Fruit fly (Drosophila melanogaster) whole organism, embryonic: ENCODE data around the gene CG4593.

Experiments
- B-H2 ChIP-seq: fragments of 200-800 bp; sonication (Bioruptor generic); optimal IDR thresholded peaks from 2 replicates; lab custom pipeline; 2018; ENCODE audit warnings: missing biosample characterization, mild to moderate bottlenecking, missing genetic modification characterization
- Bteb2 ChIP-seq: fragments of 200-800 bp; sonication (Bioruptor generic); optimal IDR thresholded peaks from 2 replicates; lab custom pipeline; 2016; ENCODE audit warnings: missing biosample characterization, missing genetic modification characterization
- CG11456 ChIP-seq: fragments of 200-800 bp; sonication (Bioruptor generic); IDR thresholded peaks from 3 replicates; pipeline ENCODE4 v1.3.6; 2022; ENCODE audit warnings: missing biosample characterization, missing genetic modification characterization
- CG12071 ChIP-seq: fragments of 200-800 bp; sonication (Bioruptor generic); optimal IDR thresholded peaks from 3 replicates; lab custom pipeline; 2018; ENCODE audit warnings: missing biosample characterization, mild to moderate bottlenecking, missing genetic modification characterization
- CG14050 ChIP-seq: fragments of 200-800 bp; sonication (Bioruptor generic); IDR thresholded peaks from 3 replicates; pipeline ENCODE4 v1.3.6; 2022; ENCODE audit warnings: missing biosample characterization, missing genetic modification characterization
- CG15011 ChIP-seq: fragments of 200-800 bp; sonication (Bioruptor generic); optimal IDR thresholded peaks from 3 replicates; lab custom pipeline; 2018; ENCODE audit warnings: missing biosample characterization, mild to moderate bottlenecking, missing genetic modification characterization
- CG16815 ChIP-seq: fragments of 200-800 bp; sonication (Bioruptor generic); optimal IDR thresholded peaks from 3 replicates; lab custom pipeline; 2017; ENCODE audit warnings: missing biosample characterization, mild to moderate bottlenecking, missing genetic modification characterization
- CG17612 ChIP-seq: fragments of 200-800 bp; sonication (Bioruptor generic); IDR thresholded peaks from 2 replicates; pipeline ENCODE4 v1.3.6; 2022; ENCODE audit warnings: missing biosample characterization, missing genetic modification characterization
- CG18619 ChIP-seq: fragments of 200-800 bp; sonication (Bioruptor generic); optimal IDR thresholded peaks from 3 replicates; lab custom pipeline; 2017; ENCODE audit warnings: missing biosample characterization, mild to moderate bottlenecking, missing genetic modification characterization
- CG2202 ChIP-seq: fragments of 200-800 bp; sonication (Bioruptor generic); optimal IDR thresholded peaks from 2 replicates; lab custom pipeline; 2018; ENCODE audit warnings: missing biosample characterization, mild to moderate bottlenecking, missing genetic modification characterization
- CG2875 ChIP-seq: fragments of 200-800 bp; sonication (Bioruptor generic); optimal IDR thresholded peaks from 2 replicates; lab custom pipeline; 2017; ENCODE audit warnings: missing biosample characterization, mild to moderate bottlenecking, missing genetic modification characterization, missing genetic modification reagents
- CG30020 ChIP-seq: fragments of 200-800 bp; optimal IDR thresholded peaks from 2 replicates; lab custom pipeline; 2019; ENCODE audit warnings: missing biosample characterization, mild to moderate bottlenecking, missing genetic modification characterization, moderate library complexity
- CG31365 ChIP-seq: fragments of 200-800 bp; sonication (Bioruptor generic); optimal IDR thresholded peaks from 2 replicates; lab custom pipeline; 2018; ENCODE audit warnings: missing biosample characterization, mild to moderate bottlenecking, missing genetic modification characterization
- CG31441 ChIP-seq: fragments of 200-800 bp; sonication (Bioruptor generic); IDR thresholded peaks from 2 replicates; pipeline ENCODE4 v1.3.6; 2022; ENCODE audit warnings: missing biosample characterization, missing genetic modification characterization
- CG32532 ChIP-seq: fragments of 200-800 bp; sonication (Bioruptor generic); IDR thresholded peaks from 2 replicates; pipeline ENCODE4 v1.3.6; 2022; ENCODE audit warnings: missing biosample characterization, missing genetic modification characterization
- CG3281 ChIP-seq: fragments of 200-800 bp; sonication (Bioruptor generic); optimal IDR thresholded peaks from 3 replicates; lab custom pipeline; 2017; ENCODE audit warnings: missing biosample characterization, mild to moderate bottlenecking, missing genetic modification characterization
- CG4730 ChIP-seq: fragments of 200-800 bp; sonication (Bioruptor generic); IDR thresholded peaks from 2 replicates; pipeline ENCODE4 v1.3.6; 2022; ENCODE audit warnings: missing biosample characterization, missing genetic modification characterization
- CG6175 ChIP-seq: fragments of 200-800 bp; sonication (Bioruptor generic); IDR thresholded peaks from 3 replicates; pipeline ENCODE4 v1.3.6; 2022; ENCODE audit warnings: missing biosample characterization, missing genetic modification characterization
- CG6689 ChIP-seq: fragments of 200-800 bp; sonication (Bioruptor generic); IDR thresholded peaks from 2 replicates; pipeline ENCODE4 v1.3.6; 2022; ENCODE audit warnings: missing biosample characterization, missing genetic modification characterization
- CG7357 ChIP-seq: fragments of 200-800 bp; sonication (Bioruptor generic); IDR thresholded peaks from 3 replicates; pipeline ENCODE4 v1.3.6; 2022; ENCODE audit warnings: missing biosample characterization, missing genetic modification characterization
- CG7786 ChIP-seq: fragments of 200-800 bp; sonication (Bioruptor generic); optimal IDR thresholded peaks from 2 replicates; lab custom pipeline; 2016; ENCODE audit warnings: missing biosample characterization, missing genetic modification characterization
- CG9932 ChIP-seq: fragments of 200-800 bp; sonication (Bioruptor generic); IDR thresholded peaks from 2 replicates; pipeline ENCODE4 v1.3.6; 2022; ENCODE audit warnings: missing biosample characterization, missing genetic modification characterization
- CoRest ChIP-seq: fragments of 200-800 bp; sonication (Bioruptor generic); optimal IDR thresholded peaks from 3 replicates; lab custom pipeline; 2018; ENCODE audit warnings: missing biosample characterization, mild to moderate bottlenecking, missing genetic modification characterization, moderate library complexity
- E2f2 ChIP-seq: fragments of 200-800 bp; sonication (Bioruptor generic); IDR thresholded peaks from 2 replicates; pipeline ENCODE4 v1.3.6; 2022; ENCODE audit warnings: missing biosample characterization, missing genetic modification characterization
- Fer1 ChIP-seq: fragments of 200-800 bp; sonication (Bioruptor generic); optimal IDR thresholded peaks from 2 replicates; lab custom pipeline; 2017; ENCODE audit warnings: missing biosample characterization, mild to moderate bottlenecking, missing genetic modification characterization
- H15 ChIP-seq: fragments of 200-800 bp; sonication (Bioruptor generic); IDR thresholded peaks from 3 replicates; pipeline ENCODE4 v1.3.6; 2022; ENCODE audit warnings: missing biosample characterization, missing genetic modification characterization
- Hr39 ChIP-seq: fragments of >200 bp; optimal IDR thresholded peaks from 2 replicates; lab custom pipeline; 2017
- Nf-YC ChIP-seq: fragments of 200-800 bp; optimal IDR thresholded peaks from 3 replicates; lab custom pipeline; 2019; ENCODE audit warnings: missing biosample characterization, mild to moderate bottlenecking, missing genetic modification characterization, moderate library complexity
- Oaz ChIP-seq: fragments of 200-800 bp; sonication (Bioruptor generic); IDR thresholded peaks from 2 replicates; pipeline ENCODE4 v1.3.6; 2022; ENCODE audit warnings: missing biosample characterization, missing genetic modification characterization
- Poxn ChIP-seq: fragments of 200-800 bp; sonication (Bioruptor generic); IDR thresholded peaks from 2 replicates; pipeline ENCODE4 v1.3.6; 2022; ENCODE audit warnings: missing biosample characterization, missing genetic modification characterization
- Sin3A ChIP-seq: fragments of >200 bp; optimal IDR thresholded peaks from 2 replicates; lab custom pipeline; 2018
- Sox102F ChIP-seq: fragments of 200-800 bp; sonication (Bioruptor generic); optimal IDR thresholded peaks from 2 replicates; lab custom pipeline; 2018; ENCODE audit warnings: missing biosample characterization, mild to moderate bottlenecking, missing genetic modification characterization, moderate library complexity
- Xrp1 ChIP-seq: fragments of 200-800 bp; sonication (Bioruptor generic); IDR thresholded peaks from 2 replicates; pipeline ENCODE4 v1.3.6; 2022; ENCODE audit warnings: missing biosample characterization, missing genetic modification characterization
- amos ChIP-seq: fragments of 200-800 bp; sonication (Bioruptor generic); IDR thresholded peaks from 2 replicates; pipeline ENCODE4 v1.3.6; 2022; ENCODE audit warnings: missing biosample characterization, missing genetic modification characterization; ENCODE audit not compliant: partially characterized antibody
- ash1 ChIP-seq: fragments of 200-800 bp; sonication (Bioruptor generic); optimal IDR thresholded peaks from 2 replicates; lab custom pipeline; 2018; ENCODE audit warnings: missing biosample characterization, mild to moderate bottlenecking, missing genetic modification characterization
- bcd ChIP-seq: fragments of 200-800 bp; sonication (Bioruptor generic); optimal IDR thresholded peaks from 2 replicates; lab custom pipeline; 2017; ENCODE audit warnings: missing biosample characterization, mild to moderate bottlenecking, missing genetic modification characterization
- cas ChIP-seq: fragments of 200-800 bp; sonication (Bioruptor generic); IDR thresholded peaks from 2 replicates; pipeline ENCODE4 v1.3.6; 2022; ENCODE audit warnings: missing biosample characterization, missing genetic modification characterization
- dmrt11E ChIP-seq: fragments of 200-800 bp; sonication (Bioruptor generic); optimal IDR thresholded peaks from 3 replicates; lab custom pipeline; 2018; ENCODE audit warnings: missing biosample characterization, mild to moderate bottlenecking, missing genetic modification characterization, moderate library complexity
- eyg ChIP-seq: fragments of 200-800 bp; sonication (Bioruptor generic); optimal IDR thresholded peaks from 3 replicates; lab custom pipeline; 2016; ENCODE audit warnings: missing biosample characterization, missing genetic modification characterization
- mld ChIP-seq: fragments of 200-800 bp; sonication (Bioruptor generic); IDR thresholded peaks from 3 replicates; pipeline ENCODE4 v1.3.6; 2022; ENCODE audit warnings: missing biosample characterization, missing genetic modification characterization; ENCODE audit not compliant: partially characterized antibody
- pros ChIP-seq: fragments of 200-800 bp; sonication (Bioruptor generic); optimal IDR thresholded peaks from 3 replicates; lab custom pipeline; 2019; ENCODE audit warnings: missing biosample characterization, mild to moderate bottlenecking, missing genetic modification characterization, moderate library complexity
- ranshi ChIP-seq: fragments of 200-800 bp; sonication (Bioruptor generic); IDR thresholded peaks from 2 replicates; pipeline ENCODE4 v1.3.6; 2022; ENCODE audit warnings: missing biosample characterization, missing genetic modification characterization
- run ChIP-seq: fragments of 200-800 bp; sonication (Bioruptor generic); optimal IDR thresholded peaks from 3 replicates; lab custom pipeline; 2018; ENCODE audit warnings: missing biosample characterization, mild to moderate bottlenecking, missing genetic modification characterization
- salm ChIP-seq: fragments of 200-800 bp; sonication (Bioruptor generic); optimal IDR thresholded peaks from 2 replicates; lab custom pipeline; 2018; ENCODE audit warnings: missing biosample characterization, mild to moderate bottlenecking, missing genetic modification characterization
- sima ChIP-seq: fragments of 200-800 bp; sonication (Bioruptor generic); optimal IDR thresholded peaks from 2 replicates; lab custom pipeline; 2016; ENCODE audit warnings: missing biosample characterization, missing genetic modification characterization
- slbo ChIP-seq: fragments of 200-800 bp; sonication (Bioruptor generic); IDR thresholded peaks from 2 replicates; pipeline ENCODE4 v1.3.6; 2022; ENCODE audit warnings: missing biosample characterization, missing genetic modification characterization
- slp2 ChIP-seq: fragments of 200-800 bp; sonication (Bioruptor generic); optimal IDR thresholded peaks from 2 replicates; lab custom pipeline; 2016; ENCODE audit warnings: missing biosample characterization, missing genetic modification characterization
- sna ChIP-seq: fragments of 200-800 bp; sonication (Bioruptor generic); IDR thresholded peaks from 2 replicates; pipeline ENCODE4 v1.3.6; 2022; ENCODE audit warnings: missing biosample characterization, missing genetic modification characterization; ENCODE audit not compliant: partially characterized antibody
- tgo ChIP-seq: fragments of 200-800 bp; sonication (Bioruptor generic); IDR thresholded peaks from 3 replicates; pipeline ENCODE4 v1.3.6; 2022; ENCODE audit warnings: missing biosample characterization, missing genetic modification characterization
- tup ChIP-seq: fragments of 200-800 bp; sonication (Bioruptor generic); optimal IDR thresholded peaks from 2 replicates; lab custom pipeline; 2016; ENCODE audit warnings: missing biosample characterization, mild to moderate bottlenecking, missing genetic modification characterization, moderate library complexity
- tx ChIP-seq: fragments of 200-800 bp; sonication (Bioruptor generic); optimal IDR thresholded peaks from 2 replicates; lab custom pipeline; 2016; ENCODE audit warnings: missing biosample characterization, missing genetic modification characterization

The CG4593 gene

dm6 chrX:7014931-7015428, 1.3 kb downstream of the CG4593 start (continued):
- TF ChIP-seq CG18619 (GFP tag; lab: Kevin White, UChicago) (no peak), B-H2 (GFP tag; lab: Kevin White, UChicago) (peak; percentile 52), ranshi (GFP tag; lab: Robert Waterston, UW) (peak; percentile 31; the same call in 1 of the 2 replicates), CG9932 (GFP tag; lab: Robert Waterston, UW) (peak; percentile 71), dmrt11E (tag; lab: Kevin White, UChicago) (no peak), Oaz (GFP tag; lab: Robert Waterston, UW) (no peak; the same call in 1 of the 2 replicates), sna (GFP tag; lab: Robert Waterston, UW) (peak; percentile 45; the same call in 1 of the 2 replicates), CG6175 (GFP tag; lab: Robert Waterston, UW) (no peak), CG14050 (peak; percentile 28; the same call in 2 of the 3 replicates), CG31365 (tag; lab: Kevin White, UChicago) (peak; percentile 98), ash1 (no peak), CG7357 (GFP tag; lab: Robert Waterston, UW) (no peak), Nf-YC (tag; lab: Kevin White, UChicago) (peak; percentile 39), tx (GFP tag; lab: Kevin White, UChicago) (peak; percentile 27), mld (GFP tag; lab: Robert Waterston, UW) (0 out of 3 replicates have a peak, but pooled peaks have one; percentile 21), CG12071 (GFP tag; lab: Kevin White, UChicago) (no peak), CG17612 (GFP tag; lab: Robert Waterston, UW) (no peak; the same call in 1 of the 2 replicates), CG11456 (GFP tag; lab: Robert Waterston, UW) (peak; percentile 68; the same call in 2 of the 3 replicates), Sin3A (lab: Kevin White, UChicago) (no peak), amos (peak; percentile 80), CG2875 (GFP tag; lab: Kevin White, UChicago) (peak; percentile 28), Sox102F (GFP tag; lab: Kevin White, UChicago) (peak; percentile 36), slp2 (GFP tag; lab: Kevin White, UChicago) (no peak), CG31441 (GFP tag; lab: Robert Waterston, UW) (0 out of 2 replicates have a peak, but pooled peaks have one; percentile 26), sima (peak; percentile 43), CG30020 (tag; lab: Kevin White, UChicago) (peak; percentile 15), CG2202 (tag; lab: Kevin White, UChicago) (no peak), H15 (GFP tag; lab: Robert Waterston, UW) (0 out of 3 replicates have a peak, but pooled peaks have one; percentile 8), eyg (GFP tag; lab: Kevin White, UChicago) (no peak), Fer1 (GFP tag; lab: Kevin White, UChicago) (peak; percentile 41), run (tag; lab: Kevin White, UChicago) (no peak), CG4730 (GFP tag; lab: Robert Waterston, UW) (0 out of 2 replicates have a peak, but pooled peaks have one; percentile 21), Xrp1 (GFP tag; lab: Robert Waterston, UW) (peak; percentile 55), salm (tag; lab: Kevin White, UChicago) (peak; percentile 8), CG32532 (GFP tag; lab: Robert Waterston, UW) (peak; percentile 77), cas (GFP tag; lab: Robert Waterston, UW) (no peak), CoRest (tag; lab: Kevin White, UChicago) (peak; percentile 46), tgo (GFP tag; lab: Robert Waterston, UW) (peak; percentile 43; the same call in 2 of the 3 replicates), CG15011 (GFP tag; lab: Kevin White, UChicago) (no peak), CG7786 (GFP tag; lab: Kevin White, UChicago) (peak; percentile 12), E2f2 (GFP tag; lab: Robert Waterston, UW) (peak; percentile 94), Bteb2 (GFP tag; lab: Kevin White, UChicago) (no peak), bcd (GFP tag; lab: Kevin White, UChicago) (peak; percentile 15), Hr39 (lab: Kevin White, UChicago) (no peak), CG16815 (GFP tag; lab: Kevin White, UChicago) (no peak), tup (GFP tag; lab: Kevin White, UChicago) (no peak), CG6689 (GFP tag; lab: Robert Waterston, UW) (0 out of 2 replicates have a peak, but pooled peaks have one; percentile 20), pros (no peak), Poxn (no peak), CG3281 (GFP tag; lab: Kevin White, UChicago) (peak; percentile 25), slbo (GFP tag; lab: Robert Waterston, UW) (peak; percentile 65)
